Worm (Caenorhabditis elegans): Measurements from ENCODE around the gene unc-9.

- TF ChIP-seq nhr-11 (tag; optimal IDR thresholded peaks at IDR 0.05) (no peak), nfya-1 (tag; optimal IDR thresholded peaks at IDR 0.05; ENCODE audit: insufficient read depth) (no peak), R02D3.7 (tag; optimal IDR thresholded peaks at IDR 0.05) (no peak), fos-1 (tag; optimal IDR thresholded peaks at IDR 0.05) (no peak)
These were observed 19.8 kb downstream of the unc-9 start, which contains the start of gene asp-4 for ce11 chrX:13221357-13221756.
